Worm (Caenorhabditis elegans): ENCODE results near the gene ZC190.8.

DNA sequence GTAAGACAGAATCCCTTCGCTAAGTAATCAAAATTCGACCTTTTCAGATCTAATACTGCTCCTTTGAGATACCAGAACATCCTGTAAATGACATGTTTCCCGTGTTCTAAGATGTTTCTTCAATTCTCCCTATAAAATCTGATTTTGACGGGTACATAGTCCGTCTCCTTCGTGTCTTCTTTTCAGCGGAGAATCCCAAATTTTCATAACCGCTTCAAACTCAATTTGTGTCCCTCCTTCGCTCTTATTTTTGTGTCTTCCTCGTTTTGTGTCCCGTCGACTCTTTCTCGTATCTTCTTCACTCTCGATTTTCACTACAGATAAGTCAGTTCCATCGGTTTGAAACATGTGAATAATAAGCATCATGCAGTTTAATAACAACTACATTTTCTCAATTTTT is 28.6 kb upstream of the ZC190.8 start, which contains the start of gene glr-5:
- TF ChIP-seq gei-8 (GFP tag; optimal IDR thresholded peaks at IDR 0.05) (no peak), nhr-48 (tag; optimal IDR thresholded peaks at IDR 0.05) (no peak), attf-4 (tag; optimal IDR thresholded peaks at IDR 0.05) (no peak), nhr-76 (tag; optimal IDR thresholded peaks at IDR 0.05) (no peak), nhr-42 (GFP tag; IDR thresholded peaks at IDR 0.05) (no peak), daf-12 (tag; optimal IDR thresholded peaks at IDR 0.05) (no peak), skn-1 (tag; optimal IDR thresholded peaks at IDR 0.05) (no peak)
